Worm (Caenorhabditis elegans): ENCODE data around the gene unc-27.

DNA sequence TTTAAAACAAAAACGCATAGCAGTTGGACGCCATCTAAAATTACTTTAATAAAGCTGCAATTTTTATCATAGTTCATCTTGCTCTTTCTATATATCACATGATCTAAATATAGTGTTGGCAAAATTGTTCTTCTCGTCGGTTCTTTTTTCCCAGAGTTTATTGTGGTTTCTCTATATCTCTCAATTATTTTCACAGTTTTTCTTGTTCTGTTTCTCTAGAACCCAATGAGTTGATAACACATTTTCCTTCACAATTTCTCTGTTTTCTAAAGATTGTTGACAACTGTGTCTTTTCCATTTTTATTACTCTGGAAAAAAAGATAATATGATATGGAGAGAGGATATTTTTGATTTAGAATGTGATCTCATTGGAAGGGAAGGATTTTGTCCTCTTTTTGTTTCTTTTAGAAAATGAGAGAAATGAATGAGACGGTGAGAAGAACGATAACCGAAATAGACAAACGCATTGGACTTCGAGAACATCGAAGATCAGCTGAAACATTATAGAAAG lies 34.9 kb upstream of the unc-27 start:
- no peak for TF ChIP-seq sea-1 (GFP tag; conservative IDR thresholded peaks at IDR 0.05)
- TF ChIP-seq ama-1 (optimal IDR thresholded peaks at IDR 0.05), result no peak
- no peak for TF ChIP-seq pes-1 (GFP tag; IDR thresholded peaks at IDR 0.05)
- TF ChIP-seq hmg-4 (GFP tag; optimal IDR thresholded peaks at IDR 0.05), result no peak
